Worm (Caenorhabditis elegans) whole organism, young adult: ENCODE measurements around the gene msp-74.

ENCODE experiments used
- B0019.2 ChIP-seq: fragments of 200-800 bp; sonication (Bioruptor generic); conservative IDR thresholded peaks from 2 replicates; pipeline ENCODE4 v1.3.6; 2022; ENCODE audit warnings: missing genetic modification reagents, missing genetic modification characterization, missing compliant biosample characterization
- B0336.3 ChIP-seq: fragments of 200-800 bp; sonication (Bioruptor generic); IDR thresholded peaks from 2 replicates; pipeline ENCODE4 v1.3.6; 2022; ENCODE audit warnings: missing genetic modification characterization, missing compliant biosample characterization
- F10E7.11 ChIP-seq: sonication (generic microtip); optimal IDR thresholded peaks from 2 replicates; lab custom pipeline; 2017; ENCODE audit warnings: mild to moderate bottlenecking, missing genetic modification characterization, moderate library complexity, missing compliant biosample characterization
- F33H1.4 ChIP-seq: fragments of 200-800 bp; sonication (Bioruptor generic); IDR thresholded peaks from 2 replicates; pipeline ENCODE4 v1.3.6; 2022; ENCODE audit warnings: missing genetic modification reagents, missing genetic modification characterization, missing compliant biosample characterization
- F55B11.4 ChIP-seq: sonication (generic microtip); optimal IDR thresholded peaks from 2 replicates; lab custom pipeline; 2016; ENCODE audit warnings: missing compliant biosample characterization, missing genetic modification characterization, borderline replicate concordance; ENCODE audit not compliant: insufficient read depth
- F57A8.1 ChIP-seq: fragments of 200-800 bp; sonication (Bioruptor generic); optimal IDR thresholded peaks from 2 replicates; lab custom pipeline; 2018; ENCODE audit warnings: mild to moderate bottlenecking, missing genetic modification characterization, moderate library complexity, missing compliant biosample characterization
- F57C9.4 ChIP-seq: sonication (generic microtip); optimal IDR thresholded peaks from 2 replicates; lab custom pipeline; 2017; ENCODE audit warnings: mild to moderate bottlenecking, missing genetic modification characterization, missing compliant biosample characterization
- K12H6.12 ChIP-seq: fragments of 200-800 bp; sonication (Bioruptor generic); optimal IDR thresholded peaks from 2 replicates; lab custom pipeline; 2018; ENCODE audit warnings: mild to moderate bottlenecking, missing genetic modification characterization, missing compliant biosample characterization
- akir-1 ChIP-seq: fragments of 200-800 bp; sonication (Bioruptor generic); optimal IDR thresholded peaks from 2 replicates; lab custom pipeline; 2018; ENCODE audit warnings: mild to moderate bottlenecking, missing genetic modification characterization, moderate library complexity, missing compliant biosample characterization
- aptf-2 ChIP-seq: fragments of 200-800 bp; sonication (Bioruptor generic); conservative IDR thresholded peaks from 2 replicates; pipeline ENCODE4 v1.3.6; 2022; ENCODE audit warnings: missing genetic modification reagents, missing genetic modification characterization, missing compliant biosample characterization
- athp-1 ChIP-seq: sonication (generic microtip); optimal IDR thresholded peaks from 2 replicates; lab custom pipeline; 2017; ENCODE audit warnings: mild to moderate bottlenecking, missing genetic modification characterization, missing compliant biosample characterization
- attf-3 ChIP-seq: fragments of 200-800 bp; sonication (Bioruptor generic); conservative IDR thresholded peaks from 2 replicates; pipeline ENCODE4 v1.3.6; 2022; ENCODE audit warnings: missing genetic modification reagents, missing genetic modification characterization, missing compliant biosample characterization
- attf-5 ChIP-seq: fragments of 200-800 bp; sonication (Bioruptor generic); optimal IDR thresholded peaks from 2 replicates; lab custom pipeline; 2018; ENCODE audit warnings: mild to moderate bottlenecking, missing genetic modification characterization, missing compliant biosample characterization
- bed-2 ChIP-seq: fragments of 200-800 bp; sonication (Bioruptor generic); IDR thresholded peaks from 2 replicates; pipeline ENCODE4 v1.3.6; 2022; ENCODE audit warnings: missing genetic modification reagents, missing genetic modification characterization, missing compliant biosample characterization
- ceh-40 ChIP-seq: fragments of 200-800 bp; sonication (Bioruptor generic); IDR thresholded peaks from 2 replicates; pipeline ENCODE4 v1.3.6; 2022; ENCODE audit warnings: missing genetic modification characterization, missing compliant biosample characterization
- ceh-58 ChIP-seq: fragments of 200-800 bp; sonication (Bioruptor generic); IDR thresholded peaks from 2 replicates; pipeline ENCODE4 v1.3.6; 2022; ENCODE audit warnings: missing genetic modification characterization, missing compliant biosample characterization
- ceh-79 ChIP-seq: sonication (generic microtip); optimal IDR thresholded peaks from 2 replicates; lab custom pipeline; 2017; ENCODE audit warnings: mild to moderate bottlenecking, missing genetic modification characterization, missing compliant biosample characterization
- chd-7 ChIP-seq: sonication (generic microtip); optimal IDR thresholded peaks from 2 replicates; lab custom pipeline; 2016; ENCODE audit warnings: mild to moderate bottlenecking, missing genetic modification characterization, moderate library complexity, missing compliant biosample characterization
- die-1 ChIP-seq: sonication (generic microtip); optimal IDR thresholded peaks from 2 replicates; lab custom pipeline; 2016; ENCODE audit warnings: missing genotype, mild to moderate bottlenecking, missing genetic modification characterization, missing compliant biosample characterization
- efl-1 ChIP-seq: fragments of 150-350 bp; optimal IDR thresholded peaks from 2 replicates; lab custom pipeline; 2014; ENCODE audit warnings: missing biosample characterization, missing genetic modification reagents, missing genetic modification characterization
- egl-44 ChIP-seq: fragments of 200-800 bp; sonication (Bioruptor generic); IDR thresholded peaks from 2 replicates; pipeline ENCODE4 v1.3.6; 2022; ENCODE audit warnings: missing genetic modification reagents, missing genetic modification characterization, missing compliant biosample characterization
- him-1 ChIP-seq: sonication (generic microtip); optimal IDR thresholded peaks from 2 replicates; lab custom pipeline; 2016; ENCODE audit warnings: missing genotype, missing genetic modification reagents, missing genetic modification characterization, missing compliant biosample characterization
- hlh-12 ChIP-seq: sonication (generic microtip); optimal IDR thresholded peaks from 2 replicates; lab custom pipeline; 2016; ENCODE audit warnings: missing genetic modification characterization, missing compliant biosample characterization
- hrde-1 ChIP-seq: sonication (generic microtip); optimal IDR thresholded peaks from 2 replicates; lab custom pipeline; 2016; ENCODE audit warnings: missing genetic modification characterization, mild to moderate bottlenecking, missing compliant biosample characterization, moderate library complexity, missing genotype, missing genetic modification reagents, borderline replicate concordance
- hsf-1 ChIP-seq: fragments of 200-800 bp; sonication (Bioruptor generic); IDR thresholded peaks from 2 replicates; pipeline ENCODE4 v1.3.6; 2022; ENCODE audit warnings: missing genetic modification reagents, missing genetic modification characterization, missing compliant biosample characterization
- lag-1 ChIP-seq: fragments of 200-800 bp; sonication (Bioruptor generic); IDR thresholded peaks from 2 replicates; pipeline ENCODE4 v1.3.6; 2022; ENCODE audit warnings: missing genetic modification reagents, missing genetic modification characterization, missing compliant biosample characterization
- let-526 ChIP-seq: fragments of 200-800 bp; sonication (Bioruptor generic); IDR thresholded peaks from 2 replicates; pipeline ENCODE4 v1.3.6; 2022; ENCODE audit warnings: missing genetic modification reagents, missing genetic modification characterization, missing compliant biosample characterization
- lin-40 ChIP-seq: sonication (generic microtip); optimal IDR thresholded peaks from 2 replicates; lab custom pipeline; 2016; ENCODE audit warnings: missing genetic modification characterization, mild to moderate bottlenecking, missing compliant biosample characterization, missing genotype, missing genetic modification reagents
- lin-54 ChIP-seq: fragments of 200-800 bp; sonication (Bioruptor generic); optimal IDR thresholded peaks from 2 replicates; lab custom pipeline; 2018; ENCODE audit warnings: mild to moderate bottlenecking, missing genetic modification characterization, missing compliant biosample characterization
- lir-1 ChIP-seq: fragments of 200-800 bp; sonication (Bioruptor generic); conservative IDR thresholded peaks from 2 replicates; pipeline ENCODE4 v1.3.6; 2022; ENCODE audit warnings: missing genetic modification reagents, missing genetic modification characterization, missing compliant biosample characterization
- lsl-1 ChIP-seq: fragments of 200-800 bp; sonication (Bioruptor generic); optimal IDR thresholded peaks from 2 replicates; lab custom pipeline; 2018; ENCODE audit warnings: mild to moderate bottlenecking, missing genetic modification characterization, moderate library complexity, missing compliant biosample characterization
- madf-8 ChIP-seq: fragments of 200-800 bp; sonication (Bioruptor generic); conservative IDR thresholded peaks from 2 replicates; pipeline ENCODE4 v1.3.6; 2022; ENCODE audit warnings: missing genetic modification reagents, missing genetic modification characterization, missing compliant biosample characterization
- mel-28 ChIP-seq: sonication (generic microtip); optimal IDR thresholded peaks from 2 replicates; lab custom pipeline; 2016; ENCODE audit warnings: borderline replicate concordance, mild to moderate bottlenecking, missing genetic modification characterization, missing compliant biosample characterization
- mxl-1 ChIP-seq: sonication (generic microtip); optimal IDR thresholded peaks from 2 replicates; lab custom pipeline; 2016; ENCODE audit warnings: missing genetic modification characterization, missing compliant biosample characterization
- nfyb-1 ChIP-seq: fragments of 200-800 bp; sonication (Bioruptor generic); IDR thresholded peaks from 2 replicates; pipeline ENCODE4 v1.3.6; 2022; ENCODE audit warnings: missing genetic modification reagents, missing genetic modification characterization, missing compliant biosample characterization
- nhr-80 ChIP-seq: sonication (generic microtip); optimal IDR thresholded peaks from 2 replicates; lab custom pipeline; 2016; ENCODE audit warnings: missing genetic modification characterization, missing compliant biosample characterization
- pha-4 ChIP-seq: fragments of 150-350 bp; sonication (generic microtip); optimal IDR thresholded peaks from 2 replicates; lab custom pipeline; 2014; ENCODE audit warnings: missing biosample characterization, missing genetic modification reagents, missing genetic modification characterization
- rec-8 ChIP-seq, 2 experiments: sonication (generic microtip); optimal IDR thresholded peaks; 2 replicates each; lab custom pipeline; 2016; ENCODE audit warnings: mild to moderate bottlenecking in 2 of 2, missing genetic modification characterization in 2 of 2, missing genetic modification reagents in 2 of 2, missing genotype in 2 of 2, missing biosample characterization in 1 of 2, missing compliant biosample characterization in 1 of 2, moderate library complexity in 1 of 2
- snpc-1.3 ChIP-seq: sonication (generic microtip); optimal IDR thresholded peaks from 2 replicates; lab custom pipeline; 2017; ENCODE audit warnings: missing genetic modification characterization, mild to moderate bottlenecking, missing compliant biosample characterization, antibody characterized with exemption, moderate library complexity, missing genotype, missing genetic modification reagents; ENCODE audit not compliant: insufficient read depth
- snpc-3.4 ChIP-seq: sonication (generic microtip); optimal IDR thresholded peaks from 2 replicates; lab custom pipeline; 2017; ENCODE audit warnings: missing genetic modification characterization, mild to moderate bottlenecking, missing compliant biosample characterization, antibody characterized with exemption, moderate library complexity, missing genotype, missing genetic modification reagents
- sptf-2 ChIP-seq: fragments of 200-800 bp; sonication (Bioruptor generic); optimal IDR thresholded peaks from 2 replicates; lab custom pipeline; 2018; ENCODE audit warnings: mild to moderate bottlenecking, missing genetic modification characterization, missing compliant biosample characterization
- tbx-9 ChIP-seq: sonication (generic microtip); optimal IDR thresholded peaks from 2 replicates; lab custom pipeline; 2016; ENCODE audit warnings: borderline replicate concordance, missing genetic modification characterization, inconsistent platforms, missing compliant biosample characterization
- ztf-22 ChIP-seq: fragments of 200-800 bp; sonication (Bioruptor generic); optimal IDR thresholded peaks from 2 replicates; lab custom pipeline; 2018; ENCODE audit warnings: mild to moderate bottlenecking, missing genetic modification characterization, moderate library complexity, missing compliant biosample characterization

Gene msp-74

DNA sequence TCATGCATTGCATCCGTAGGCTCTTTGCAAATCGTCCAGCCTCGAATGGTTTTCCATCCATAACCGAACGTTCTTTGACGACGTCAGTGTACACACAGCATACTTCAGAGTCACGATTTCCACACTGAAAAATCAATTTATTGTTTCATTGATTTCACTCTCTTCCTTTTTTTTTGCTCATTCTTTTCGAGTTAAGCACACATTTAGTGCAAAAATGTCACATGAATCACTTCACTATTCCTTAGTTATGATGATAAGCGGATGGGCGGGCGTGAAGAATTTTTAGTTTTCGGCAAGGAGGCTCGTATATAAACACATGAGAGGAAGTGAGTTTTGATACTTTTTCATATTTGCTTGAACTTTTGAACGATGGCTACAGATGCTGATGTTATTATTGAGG is 29.7 kb downstream of the msp-74 start, which contains the start of gene txt-9:
Gene txt-9, plus strand, starts transcription at position 336 of the 400 bp plus-strand sequence.
- TF ChIP-seq efl-1 (GFP tag; lab: Kevin White, UChicago) = no peak
- no peak for TF ChIP-seq ceh-40 (GFP tag; lab: Robert Waterston, UW)

DNA sequence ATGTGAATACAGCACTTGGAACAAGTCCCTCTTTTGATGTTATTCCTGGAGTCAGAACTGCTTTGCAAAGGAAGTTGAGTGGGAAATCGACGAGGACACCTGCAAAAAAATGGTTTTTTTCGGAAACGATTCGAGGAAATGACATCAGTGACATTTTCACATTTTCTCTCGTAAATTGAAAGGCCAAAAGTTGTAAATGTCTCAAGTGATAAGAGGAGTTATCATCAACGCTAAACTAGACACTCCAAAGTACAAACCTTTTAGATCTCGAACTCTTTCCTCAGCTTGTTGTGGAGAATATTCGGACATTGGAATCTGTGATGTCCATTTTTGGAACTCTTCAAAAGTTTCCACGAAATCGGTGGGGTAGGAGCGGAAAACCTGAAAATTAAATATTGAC is 30.9 kb downstream of the msp-74 start:
- TF ChIP-seq aptf-2 (GFP tag; lab: Robert Waterston, UW) (no peak), F33H1.4 (GFP tag; lab: Robert Waterston, UW) (no peak), lin-54 (no peak), snpc-1.3 (tag; lab: Kevin White, UChicago) (no peak), K12H6.12 (no peak), nhr-80 (tag; lab: Kevin White, UChicago) (no peak), F55B11.4 (tag; lab: Kevin White, UChicago) (no peak), akir-1 (GFP tag; lab: Kevin White, UChicago) (no peak), sptf-2 (no peak)

DNA sequence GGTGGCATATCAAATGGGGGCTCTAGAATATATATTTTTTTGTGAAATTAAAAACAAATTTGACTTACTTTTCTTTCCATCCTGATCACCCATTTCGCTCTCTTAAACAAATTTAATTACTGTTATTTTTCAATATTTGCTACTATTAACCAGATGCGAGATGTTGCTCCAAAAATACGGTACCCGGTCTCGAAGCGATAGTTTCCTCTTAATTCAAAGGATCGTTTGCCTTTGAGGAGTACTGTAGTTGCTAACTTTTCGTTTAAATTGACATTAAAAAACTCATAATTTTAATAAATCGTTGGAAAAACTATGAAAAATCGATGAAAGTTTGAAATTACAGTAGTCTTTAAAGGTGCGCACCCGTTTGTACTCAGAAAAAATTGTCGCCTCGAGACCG is 31.8 kb downstream of the msp-74 start, which contains the start of gene C04G6.4:
Gene C04G6.4, minus strand, starts transcription at position 101 of the 400 bp plus-strand sequence.
- TF ChIP-seq chd-7 (tag; lab: Kevin White, UChicago) = no peak
- no peak for TF ChIP-seq ceh-79
- no peak for TF ChIP-seq hsf-1 (GFP tag; lab: Robert Waterston, UW)
- TF ChIP-seq die-1 = no peak
- TF ChIP-seq egl-44 (GFP tag; lab: Robert Waterston, UW) = no peak
- no peak for TF ChIP-seq rec-8 (tag; optimal IDR thresholded peaks at IDR 0.05; lab: Kevin White, UChicago)
- TF ChIP-seq F10E7.11 (tag; lab: Kevin White, UChicago) = no peak
- no peak for TF ChIP-seq lin-54
- no peak for TF ChIP-seq lir-1 (GFP tag; lab: Robert Waterston, UW)
- no peak for TF ChIP-seq lag-1 (GFP tag; lab: Robert Waterston, UW)
- TF ChIP-seq mxl-1 = no peak
- no peak for TF ChIP-seq efl-1 (GFP tag; lab: Kevin White, UChicago)
- TF ChIP-seq athp-1 (tag; lab: Kevin White, UChicago) = no peak
- TF ChIP-seq ceh-58 (GFP tag; lab: Robert Waterston, UW) = no peak
- no peak for TF ChIP-seq let-526
- TF ChIP-seq snpc-3.4 = no peak
- no peak for TF ChIP-seq pha-4 (tag; lab: Kevin White, UChicago)
- no peak for TF ChIP-seq bed-2 (GFP tag; lab: Robert Waterston, UW)
- no peak for TF ChIP-seq tbx-9 (tag; lab: Kevin White, UChicago)

DNA sequence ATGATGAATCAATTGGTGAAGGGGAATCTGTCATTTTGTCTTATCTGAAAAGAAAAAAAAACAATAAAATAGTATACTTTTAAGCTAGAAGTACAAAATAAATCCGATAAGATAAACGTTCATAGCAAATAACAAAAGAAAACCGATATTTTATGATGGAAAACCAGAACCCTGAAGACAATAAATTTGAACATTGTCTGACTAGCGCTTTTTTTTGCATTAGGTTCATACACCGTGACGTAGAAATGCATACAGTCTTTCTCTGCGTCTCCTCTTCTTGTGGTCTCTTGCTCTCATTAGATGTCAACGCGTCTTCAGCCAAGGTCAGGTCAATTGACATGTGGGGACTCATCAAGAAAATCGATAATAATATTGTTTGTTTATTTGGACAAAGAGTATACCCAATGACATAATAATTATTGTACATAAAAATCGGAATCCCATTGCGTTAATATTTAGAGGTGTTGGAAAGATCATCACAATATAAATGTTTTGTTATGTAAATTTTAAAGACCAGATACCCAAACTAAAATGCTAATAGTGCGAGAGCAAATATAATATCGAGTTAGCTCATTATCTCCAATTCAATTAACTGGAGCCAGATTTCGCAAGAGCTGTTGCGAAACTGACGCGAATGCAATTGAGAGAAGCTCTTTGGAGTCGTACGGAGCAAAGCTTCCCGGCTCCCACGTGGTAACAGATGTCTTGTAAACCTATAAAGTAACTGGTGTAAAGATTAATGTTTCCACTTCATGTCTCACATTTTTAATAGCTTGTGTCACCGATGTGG is 33.8 kb downstream of the msp-74 start, which contains the start of gene dsh-2:
Gene dsh-2, minus strand, starts transcription at position 51 of the 790 bp plus-strand sequence.
- no peak for TF ChIP-seq F10E7.11 (tag; lab: Kevin White, UChicago)
- TF ChIP-seq ztf-22 (GFP tag; lab: Kevin White, UChicago) = no peak
- TF ChIP-seq lsl-1 (GFP tag; lab: Kevin White, UChicago) = peak; percentile 45
- no peak for TF ChIP-seq hrde-1 (tag; lab: Kevin White, UChicago)
- TF ChIP-seq him-1 (tag; lab: Kevin White, UChicago) = peak; percentile 3
- no peak for TF ChIP-seq B0019.2 (GFP tag; lab: Robert Waterston, UW)
- TF ChIP-seq attf-5 (GFP tag; lab: Kevin White, UChicago) = peak; percentile 11
- peak; percentile 33 for TF ChIP-seq lin-40 (tag; lab: Kevin White, UChicago)
- no peak for TF ChIP-seq F57C9.4
- TF ChIP-seq B0336.3 (GFP tag; lab: Robert Waterston, UW) = no peak; the same call in 1 of the 2 replicates
- no peak for TF ChIP-seq sptf-2
- TF ChIP-seq hlh-12 (tag; lab: Kevin White, UChicago) = no peak
- no peak for TF ChIP-seq madf-8 (GFP tag; lab: Robert Waterston, UW)
- no peak for TF ChIP-seq F57A8.1 (GFP tag; lab: Kevin White, UChicago)
- no peak for TF ChIP-seq attf-3
- TF ChIP-seq nfyb-1 (GFP tag; lab: Robert Waterston, UW) = no peak
- TF ChIP-seq ceh-40 (GFP tag; lab: Robert Waterston, UW) = no peak
- TF ChIP-seq mel-28 = no peak
